Fruit fly (Drosophila melanogaster) whole organism, embryonic: ENCODE measurements around the gene Enoph.

Experiments used
- Atf3 ChIP-seq: fragments of 200-800 bp; sonication (Bioruptor generic); optimal IDR thresholded peaks from 3 replicates; lab custom pipeline; 2016; ENCODE audit warnings: missing biosample characterization, missing genetic modification characterization
- CG11247 ChIP-seq: fragments of 200-800 bp; sonication (Bioruptor generic); IDR thresholded peaks from 2 replicates; pipeline ENCODE4 v1.3.6; 2022; ENCODE audit warnings: missing biosample characterization, missing genetic modification characterization
- CG11456 ChIP-seq: fragments of 200-800 bp; sonication (Bioruptor generic); IDR thresholded peaks from 3 replicates; pipeline ENCODE4 v1.3.6; 2022; ENCODE audit warnings: missing biosample characterization, missing genetic modification characterization
- CG12299 ChIP-seq: fragments of 200-800 bp; sonication (Bioruptor generic); optimal IDR thresholded peaks from 2 replicates; lab custom pipeline; 2018; ENCODE audit warnings: missing biosample characterization, mild to moderate bottlenecking, missing genetic modification characterization
- CG12391 ChIP-seq: fragments of 200-800 bp; sonication (Bioruptor generic); optimal IDR thresholded peaks from 3 replicates; lab custom pipeline; 2018; ENCODE audit warnings: missing biosample characterization, mild to moderate bottlenecking, missing genetic modification characterization, moderate library complexity
- CG13624 ChIP-seq: fragments of 200-800 bp; sonication (Bioruptor generic); optimal IDR thresholded peaks from 2 replicates; lab custom pipeline; 2016; ENCODE audit warnings: missing biosample characterization, missing genetic modification characterization
- CG15269 ChIP-seq: fragments of 200-800 bp; sonication (Bioruptor generic); optimal IDR thresholded peaks from 2 replicates; lab custom pipeline; 2018; ENCODE audit warnings: missing biosample characterization, mild to moderate bottlenecking, missing genetic modification characterization, moderate library complexity
- CG1529 ChIP-seq: fragments of 200-800 bp; sonication (Bioruptor generic); optimal IDR thresholded peaks from 3 replicates; lab custom pipeline; 2018; ENCODE audit warnings: missing biosample characterization, missing genetic modification characterization
- CG18599 ChIP-seq: fragments of 200-800 bp; sonication (Bioruptor generic); optimal IDR thresholded peaks from 3 replicates; lab custom pipeline; 2017; ENCODE audit warnings: missing biosample characterization, missing genetic modification characterization, mild to moderate bottlenecking, moderate library complexity, missing genetic modification reagents
- CG2129 ChIP-seq: fragments of 200-800 bp; sonication (Bioruptor generic); IDR thresholded peaks from 2 replicates; pipeline ENCODE4 v1.3.6; 2022; ENCODE audit warnings: missing biosample characterization, missing genetic modification characterization; ENCODE audit not compliant: partially characterized antibody
- CG3065 ChIP-seq: fragments of 200-800 bp; sonication (Bioruptor generic); optimal IDR thresholded peaks from 2 replicates; lab custom pipeline; 2016; ENCODE audit warnings: missing biosample characterization, missing genetic modification characterization
- CG3407 ChIP-seq: fragments of 200-800 bp; sonication (Bioruptor generic); optimal IDR thresholded peaks from 2 replicates; lab custom pipeline; 2018; ENCODE audit warnings: missing biosample characterization, mild to moderate bottlenecking, missing genetic modification characterization
- CG34224 ChIP-seq: fragments of 200-800 bp; sonication (Bioruptor generic); IDR thresholded peaks from 3 replicates; pipeline ENCODE4 v1.3.6; 2022; ENCODE audit warnings: missing biosample characterization, missing genetic modification characterization; ENCODE audit not compliant: partially characterized antibody
- CG7357 ChIP-seq: fragments of 200-800 bp; sonication (Bioruptor generic); IDR thresholded peaks from 3 replicates; pipeline ENCODE4 v1.3.6; 2022; ENCODE audit warnings: missing biosample characterization, missing genetic modification characterization
- CG7372 ChIP-seq: fragments of 200-800 bp; sonication (Bioruptor generic); IDR thresholded peaks from 2 replicates; pipeline ENCODE4 v1.3.6; 2022; ENCODE audit warnings: missing biosample characterization, missing genetic modification characterization
- CG7839 ChIP-seq: fragments of 200-800 bp; sonication (Bioruptor generic); optimal IDR thresholded peaks from 3 replicates; lab custom pipeline; 2018; ENCODE audit warnings: missing biosample characterization, mild to moderate bottlenecking, missing genetic modification characterization, moderate library complexity
- CG7963 ChIP-seq: fragments of 200-800 bp; sonication (Bioruptor generic); IDR thresholded peaks from 3 replicates; pipeline ENCODE4 v1.3.6; 2022; ENCODE audit warnings: missing biosample characterization, missing genetic modification characterization; ENCODE audit not compliant: partially characterized antibody
- CG9876 ChIP-seq: fragments of 200-800 bp; sonication (Bioruptor generic); optimal IDR thresholded peaks from 2 replicates; lab custom pipeline; 2016; ENCODE audit warnings: missing biosample characterization, missing genetic modification characterization
- CHES-1-like ChIP-seq: fragments of 200-800 bp; sonication (Bioruptor generic); optimal IDR thresholded peaks from 2 replicates; lab custom pipeline; 2016; ENCODE audit warnings: missing biosample characterization, missing genetic modification characterization
- CkIIα-i1 ChIP-seq: fragments of 200-800 bp; sonication (Bioruptor generic); IDR thresholded peaks from 2 replicates; pipeline ENCODE4 v1.3.6; 2022; ENCODE audit warnings: missing biosample characterization, missing genetic modification characterization
- Deaf1 ChIP-seq: fragments of 200-800 bp; optimal IDR thresholded peaks from 3 replicates; lab custom pipeline; 2019; ENCODE audit warnings: missing biosample characterization, mild to moderate bottlenecking, missing genetic modification characterization, moderate library complexity
- Dek ChIP-seq: fragments of 200-800 bp; sonication (Bioruptor generic); optimal IDR thresholded peaks from 3 replicates; lab custom pipeline; 2019; ENCODE audit warnings: missing biosample characterization, mild to moderate bottlenecking, missing genetic modification characterization, moderate library complexity
- Hmr ChIP-seq: fragments of 200-800 bp; sonication (Bioruptor generic); optimal IDR thresholded peaks from 3 replicates; lab custom pipeline; 2017; ENCODE audit warnings: mild to moderate bottlenecking, missing biosample characterization, missing genetic modification reagents, missing genetic modification characterization
- Nf-YC ChIP-seq: fragments of 200-800 bp; optimal IDR thresholded peaks from 3 replicates; lab custom pipeline; 2019; ENCODE audit warnings: missing biosample characterization, mild to moderate bottlenecking, missing genetic modification characterization, moderate library complexity
- Sin3A ChIP-seq: fragments of >200 bp; optimal IDR thresholded peaks from 2 replicates; lab custom pipeline; 2018
- Sry-δ ChIP-seq: fragments of 200-800 bp; sonication (Bioruptor generic); optimal IDR thresholded peaks from 2 replicates; lab custom pipeline; 2016; ENCODE audit warnings: missing biosample characterization, missing genetic modification characterization
- Trl ChIP-seq, 3 experiments: fragments of >200 bp in 2 of 3; fragments of 200-800 bp in 1 of 3; sonication (Bioruptor generic) in 1 of 3; optimal IDR thresholded peaks; 2 replicates in 1 of 3; 3 replicates in 2 of 3; lab custom pipeline; 2016 to 2017; ENCODE audit warnings: missing biosample characterization in 1 of 3, missing genetic modification characterization in 1 of 3
- ase ChIP-seq: fragments of 200-800 bp; sonication (Bioruptor generic); IDR thresholded peaks from 3 replicates; pipeline ENCODE4 v1.3.6; 2022; ENCODE audit warnings: missing biosample characterization, missing genetic modification characterization
- bigmax ChIP-seq: fragments of 200-800 bp; sonication (Bioruptor generic); optimal IDR thresholded peaks from 2 replicates; lab custom pipeline; 2018; ENCODE audit warnings: missing biosample characterization, mild to moderate bottlenecking, missing genetic modification characterization
- bsh ChIP-seq, 2 experiments: fragments of 200-800 bp; sonication (Bioruptor generic); optimal IDR thresholded peaks; 2 replicates each; lab custom pipeline; 2017 to 2018; ENCODE audit warnings: mild to moderate bottlenecking in 2 of 2, missing biosample characterization in 2 of 2, missing genetic modification characterization in 2 of 2, moderate library complexity in 1 of 2
- cg ChIP-seq: fragments of 200-800 bp; sonication (Bioruptor generic); optimal IDR thresholded peaks from 3 replicates; lab custom pipeline; 2019; ENCODE audit warnings: missing biosample characterization, mild to moderate bottlenecking, missing genetic modification characterization, moderate library complexity
- chinmo ChIP-seq: fragments of 200-800 bp; sonication (Bioruptor generic); IDR thresholded peaks from 4 replicates; pipeline ENCODE4 v1.3.6; 2022; ENCODE audit warnings: missing biosample characterization, missing genetic modification characterization; ENCODE audit not compliant: partially characterized antibody
- chn ChIP-seq: fragments of 200-800 bp; sonication (Bioruptor generic); optimal IDR thresholded peaks from 2 replicates; lab custom pipeline; 2016; ENCODE audit warnings: missing biosample characterization, missing genetic modification characterization
- ci ChIP-seq: fragments of 200-800 bp; sonication (Bioruptor generic); IDR thresholded peaks from 3 replicates; pipeline ENCODE4 v1.3.6; 2022; ENCODE audit warnings: missing biosample characterization, missing genetic modification characterization
- crol ChIP-seq: fragments of 200-800 bp; sonication (Bioruptor generic); IDR thresholded peaks from 2 replicates; pipeline ENCODE4 v1.3.6; 2022; ENCODE audit warnings: missing biosample characterization, missing genetic modification characterization
- dm ChIP-seq: fragments of 200-800 bp; sonication (Bioruptor generic); optimal IDR thresholded peaks from 3 replicates; lab custom pipeline; 2016; ENCODE audit warnings: missing biosample characterization, missing genetic modification characterization
- dmrt99B ChIP-seq: fragments of 200-800 bp; sonication (Bioruptor generic); optimal IDR thresholded peaks from 2 replicates; lab custom pipeline; 2018; ENCODE audit warnings: missing biosample characterization, mild to moderate bottlenecking, missing genetic modification characterization, moderate library complexity
- eyg ChIP-seq: fragments of 200-800 bp; sonication (Bioruptor generic); optimal IDR thresholded peaks from 3 replicates; lab custom pipeline; 2016; ENCODE audit warnings: missing biosample characterization, missing genetic modification characterization
- fd64A ChIP-seq: fragments of 200-800 bp; sonication (Bioruptor generic); optimal IDR thresholded peaks from 3 replicates; lab custom pipeline; 2018; ENCODE audit warnings: missing biosample characterization, mild to moderate bottlenecking, missing genetic modification characterization
- gsb ChIP-seq: fragments of 200-800 bp; sonication (Bioruptor generic); IDR thresholded peaks from 2 replicates; pipeline ENCODE4 v1.3.6; 2022; ENCODE audit warnings: missing biosample characterization, missing genetic modification characterization
- gt ChIP-seq: fragments of 200-800 bp; sonication (Bioruptor generic); IDR thresholded peaks from 2 replicates; pipeline ENCODE4 v1.3.6; 2022; ENCODE audit warnings: missing biosample characterization, missing genetic modification characterization
- kay ChIP-seq: fragments of 200-800 bp; sonication (Bioruptor generic); optimal IDR thresholded peaks from 2 replicates; lab custom pipeline; 2016; ENCODE audit warnings: missing biosample characterization, missing genetic modification characterization
- otp ChIP-seq: fragments of 200-800 bp; sonication (Bioruptor generic); IDR thresholded peaks from 3 replicates; pipeline ENCODE4, ENCODE4 v1.3.6; 2022; ENCODE audit warnings: missing biosample characterization, missing genetic modification characterization
- salm ChIP-seq: fragments of 200-800 bp; sonication (Bioruptor generic); optimal IDR thresholded peaks from 2 replicates; lab custom pipeline; 2018; ENCODE audit warnings: missing biosample characterization, mild to moderate bottlenecking, missing genetic modification characterization
- sens-2 ChIP-seq: fragments of 200-800 bp; sonication (Bioruptor generic); IDR thresholded peaks from 2 replicates; pipeline ENCODE4 v1.3.6; 2022; ENCODE audit warnings: missing biosample characterization, missing genetic modification characterization
- stc ChIP-seq: fragments of 200-800 bp; sonication (Bioruptor generic); IDR thresholded peaks from 2 replicates; pipeline ENCODE4 v1.3.6; 2022; ENCODE audit warnings: missing biosample characterization, missing genetic modification characterization
- tap ChIP-seq: fragments of 200-800 bp; optimal IDR thresholded peaks from 3 replicates; lab custom pipeline; 2019; ENCODE audit warnings: missing biosample characterization, mild to moderate bottlenecking, missing genetic modification characterization, moderate library complexity
- unpg ChIP-seq: fragments of 200-800 bp; sonication (Bioruptor generic); optimal IDR thresholded peaks from 3 replicates; lab custom pipeline; 2018; ENCODE audit warnings: missing biosample characterization, mild to moderate bottlenecking, missing genetic modification characterization, moderate library complexity

Gene Enoph

dm6 chr3R:5215334-5216307 is 40.9 kb downstream of the Enoph start (continued):
- peak; percentile 92 for TF ChIP-seq tap (tag; lab: Kevin White, UChicago)
- TF ChIP-seq eyg (GFP tag; lab: Kevin White, UChicago): peak; percentile 98
- peak; percentile 1 for TF ChIP-seq Nf-YC (tag; lab: Kevin White, UChicago)
- peak; percentile 95 for TF ChIP-seq stc (GFP tag; lab: Robert Waterston, UW)
- TF ChIP-seq unpg: peak; percentile 93
- peak; percentile 56 for TF ChIP-seq cg (GFP tag; lab: Kevin White, UChicago)
- TF ChIP-seq gsb: peak; percentile 31; the same call in 1 of the 2 replicates
- TF ChIP-seq CG11456: peak; percentile 89
- TF ChIP-seq CG3065 (GFP tag; lab: Kevin White, UChicago): peak; percentile 99
- peak; percentile 65 for TF ChIP-seq CG7372
- TF ChIP-seq CG11247 (GFP tag; lab: Robert Waterston, UW): peak; percentile 90
- TF ChIP-seq kay (GFP tag; lab: Kevin White, UChicago): peak; percentile 95
- TF ChIP-seq Sin3A: no peak
- no peak for TF ChIP-seq CG7963
- TF ChIP-seq salm (tag; lab: Kevin White, UChicago): peak; percentile 95
- TF ChIP-seq bigmax (GFP tag; lab: Kevin White, UChicago): peak; percentile 84
- TF ChIP-seq CG1529 (GFP tag; lab: Kevin White, UChicago): peak; percentile 99
- peak; percentile 100 for TF ChIP-seq fd64A
- TF ChIP-seq Hmr (GFP tag; lab: Kevin White, UChicago): peak; percentile 66
- TF ChIP-seq sens-2 (GFP tag; lab: Robert Waterston, UW): peak; percentile 96
- peak; percentile 96 for TF ChIP-seq CG18599 (GFP tag; lab: Kevin White, UChicago)
- peak; percentile 89 for TF ChIP-seq CG12391 (tag; lab: Kevin White, UChicago)
- peak; percentile 93 for TF ChIP-seq ase (GFP tag; lab: Robert Waterston, UW)
- peak; percentile 84 to 99 for TF ChIP-seq bsh (GFP tag; optimal IDR thresholded peaks at IDR 0.05; lab: Kevin White, UChicago)
- peak; percentile 94 for TF ChIP-seq gt
- peak; percentile 99 for TF ChIP-seq CG3407
- TF ChIP-seq dmrt99B (tag; lab: Kevin White, UChicago): peak; percentile 92
- TF ChIP-seq Trl (optimal IDR thresholded peaks at IDR 0.05; lab: Kevin White, UChicago): no peak
- peak; percentile 99 for TF ChIP-seq Trl (GFP tag; optimal IDR thresholded peaks at IDR 0.05; lab: Kevin White, UChicago)
- peak; percentile 94 for TF ChIP-seq CG12299 (tag; lab: Kevin White, UChicago)
- TF ChIP-seq CG7357 (GFP tag; lab: Robert Waterston, UW): peak; percentile 70; the same call in 2 of the 3 replicates
- peak; percentile 74 for TF ChIP-seq Dek (tag; lab: Kevin White, UChicago)
- peak; percentile 98 for TF ChIP-seq CHES-1-like
- peak; percentile 88 for TF ChIP-seq crol (GFP tag; lab: Robert Waterston, UW)
- no peak for TF ChIP-seq CG34224 (GFP tag; lab: Robert Waterston, UW)
- TF ChIP-seq ci (GFP tag; lab: Robert Waterston, UW): peak; percentile 100
- TF ChIP-seq CG9876 (GFP tag; lab: Kevin White, UChicago): peak; percentile 98
- peak; percentile 90; the same call in 3 of the 4 replicates for TF ChIP-seq chinmo (GFP tag; lab: Robert Waterston, UW)
- TF ChIP-seq CkIIα-i1 (GFP tag; lab: Robert Waterston, UW): no peak
- peak; percentile 100 for TF ChIP-seq otp (GFP tag; lab: Robert Waterston, UW)
- peak; percentile 51 for TF ChIP-seq Deaf1 (tag; lab: Kevin White, UChicago)
- TF ChIP-seq Atf3 (GFP tag; lab: Kevin White, UChicago): peak; percentile 99
- TF ChIP-seq Sry-δ: peak; percentile 81
- no peak for TF ChIP-seq CG2129 (GFP tag; lab: Robert Waterston, UW)
- TF ChIP-seq CG13624: peak; percentile 86
- peak; percentile 81 for TF ChIP-seq CG15269
- TF ChIP-seq CG7839 (tag; lab: Kevin White, UChicago): peak; percentile 78
- peak; percentile 96 for TF ChIP-seq dm (GFP tag; lab: Kevin White, UChicago)
- TF ChIP-seq chn (GFP tag; lab: Kevin White, UChicago): peak; percentile 98
